Fruit fly (Drosophila melanogaster) Kc167 (cell line): ENCODE results near the gene trv.

Experiments
- Myc ChIP-seq: fragments of >200 bp; optimal IDR thresholded peaks from 2 replicates; lab custom pipeline; 2017; ENCODE audit warnings: missing external identifiers
- h ChIP-seq: fragments of >200 bp; optimal IDR thresholded peaks from 3 replicates; lab custom pipeline; 2018; ENCODE audit warnings: missing external identifiers
- psq ChIP-seq: fragments of >200 bp; optimal IDR thresholded peaks from 2 replicates; lab custom pipeline; 2017; ENCODE audit warnings: missing external identifiers

DNA sequence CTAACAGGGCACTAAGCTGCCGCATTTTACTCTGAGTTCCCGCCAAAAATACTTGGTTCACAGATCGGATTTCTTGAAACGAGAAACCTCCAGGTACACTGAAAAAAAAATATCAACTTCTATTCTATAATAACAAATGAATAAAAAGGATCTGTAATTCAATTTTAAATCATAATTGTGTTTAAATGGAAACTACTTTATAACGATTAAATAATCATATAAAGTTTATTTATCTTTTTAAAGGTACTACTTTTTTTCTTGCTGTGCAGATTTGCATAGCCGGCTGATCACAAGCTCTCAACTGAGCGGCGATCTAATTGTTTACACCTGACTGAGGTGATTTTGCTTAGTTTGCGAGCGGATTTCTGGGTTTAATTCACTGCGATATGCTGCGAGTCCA is 39.1 kb upstream of the trv start:
- TF ChIP-seq Myc (lab: Kevin White, UChicago) (no peak), psq (no peak), h (lab: Kevin White, UChicago) (no peak)
